Worm (Caenorhabditis elegans): ENCODE measurements around the gene fbxa-4.

DNA sequence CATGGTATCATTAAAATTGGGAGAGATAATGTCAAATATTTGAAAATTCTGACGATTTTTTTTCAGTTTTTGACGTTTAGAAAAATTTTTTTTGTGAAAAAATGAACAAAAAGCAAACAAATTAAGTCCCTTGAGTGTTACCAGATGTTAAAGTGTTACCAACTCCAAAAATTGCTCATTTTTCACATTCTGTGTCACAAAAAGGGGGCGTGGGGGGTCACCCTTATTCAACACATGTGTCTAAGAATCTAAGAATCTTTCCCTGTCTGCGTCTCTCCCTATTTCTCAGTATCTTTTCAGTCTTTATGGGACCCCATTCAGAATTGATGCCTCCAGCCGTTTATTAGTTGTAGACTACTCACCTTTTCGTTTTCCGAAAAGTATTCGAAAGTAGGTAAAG lies 23.6 kb upstream of the fbxa-4 start:
- TF ChIP-seq R02D3.7 (tag; optimal IDR thresholded peaks at IDR 0.05) (no peak), T26A8.4 (GFP tag; IDR thresholded peaks at IDR 0.05) (no peak), spr-1 (tag; optimal IDR thresholded peaks at IDR 0.05) (no peak), ama-1 (optimal IDR thresholded peaks at IDR 0.05) (no peak), hlh-30 (tag; optimal IDR thresholded peaks at IDR 0.05; ENCODE audit: insufficient read depth) (no peak), nhr-25 (tag; optimal IDR thresholded peaks at IDR 0.05; ENCODE audit: borderline replicate concordance, insufficient read depth) (no peak)
